Worm (Caenorhabditis elegans): Measurements from ENCODE around the gene gpd-1.
A peak's percentile ranks its signal among the peaks of the same experiment; 100 is the strongest.

Gene gpd-1

ce11 chrII:10389776-10390175, 4.2 kb upstream of the gpd-1 start:
- TF ChIP-seq nhr-25 (tag; optimal IDR thresholded peaks at IDR 0.05) (peak; percentile 68), sma-3 (GFP tag; optimal IDR thresholded peaks at IDR 0.05) (peak; percentile 11), nhr-11 (tag; optimal IDR thresholded peaks at IDR 0.05) (no peak), blmp-1 (tag; optimal IDR thresholded peaks at IDR 0.05; ENCODE audit: insufficient read depth) (no peak), F13H6.1 (tag; optimal IDR thresholded peaks at IDR 0.05) (peak; percentile 80), skn-1 (tag; optimal IDR thresholded peaks at IDR 0.05) (no peak), ztf-11 (tag; optimal IDR thresholded peaks at IDR 0.05) (no peak), dmd-4 (tag; optimal IDR thresholded peaks at IDR 0.05) (no peak), Y55F3AM.14 (GFP tag; optimal IDR thresholded peaks at IDR 0.05) (no peak), peb-1 (tag; optimal IDR thresholded peaks at IDR 0.05) (no peak), lin-11 (tag; optimal IDR thresholded peaks at IDR 0.05) (no peak), nhr-21 (tag; optimal IDR thresholded peaks at IDR 0.05) (peak; percentile 76), egl-27 (tag; optimal IDR thresholded peaks at IDR 0.05) (peak; percentile 8), ceh-82 (tag; optimal IDR thresholded peaks at IDR 0.05) (no peak), nhr-129 (tag; optimal IDR thresholded peaks at IDR 0.05) (peak; percentile 70), ama-1 (optimal IDR thresholded peaks at IDR 0.05) (no peak), snpc-4 (tag; optimal IDR thresholded peaks at IDR 0.05) (no peak), mdl-1 (tag; optimal IDR thresholded peaks at IDR 0.05) (peak in 1 of 2 experiments; percentile 64), unc-55 (GFP tag; optimal IDR thresholded peaks at IDR 0.05) (no peak), elt-1 (tag; optimal IDR thresholded peaks at IDR 0.05) (no peak), R02D3.7 (tag; optimal IDR thresholded peaks at IDR 0.05) (no peak), lin-39 (tag; optimal IDR thresholded peaks at IDR 0.05) (no peak), aly-2 (tag; optimal IDR thresholded peaks at IDR 0.05) (no peak), unc-62 (GFP tag; optimal IDR thresholded peaks at IDR 0.05) (no peak), zag-1 (tag; optimal IDR thresholded peaks at IDR 0.05) (no peak), nhr-77 (tag; optimal IDR thresholded peaks at IDR 0.05) (no peak), lsy-2 (tag; optimal IDR thresholded peaks at IDR 0.05) (no peak), ztf-1 (GFP tag; conservative IDR thresholded peaks at IDR 0.05) (no peak), nhr-23 (tag; optimal IDR thresholded peaks at IDR 0.05) (no peak), elt-3 (tag; optimal IDR thresholded peaks at IDR 0.05) (no peak), mab-5 (tag; optimal IDR thresholded peaks at IDR 0.05) (no peak), ztf-4 (tag; optimal IDR thresholded peaks at IDR 0.05) (no peak), sma-9 (GFP tag; optimal IDR thresholded peaks at IDR 0.05) (peak; percentile 82), sma-9 (tag; optimal IDR thresholded peaks at IDR 0.05) (no peak), alr-1 (tag; optimal IDR thresholded peaks at IDR 0.05) (no peak), ceh-16 (tag; optimal IDR thresholded peaks at IDR 0.05) (no peak), crh-2 (tag; optimal IDR thresholded peaks at IDR 0.05) (peak; percentile 65), C34F6.9 (tag; optimal IDR thresholded peaks at IDR 0.05) (no peak), gmeb-1 (tag; optimal IDR thresholded peaks at IDR 0.05) (peak; percentile 37), nhr-10 (tag; optimal IDR thresholded peaks at IDR 0.05) (no peak), mbf-1 (tag; optimal IDR thresholded peaks at IDR 0.05) (no peak), nhr-12 (tag; optimal IDR thresholded peaks at IDR 0.05) (no peak), nhr-6 (tag; optimal IDR thresholded peaks at IDR 0.05) (no peak), nhr-237 (tag; optimal IDR thresholded peaks at IDR 0.05) (no peak), sem-4 (tag; optimal IDR thresholded peaks at IDR 0.05) (no peak), unc-39 (tag; optimal IDR thresholded peaks at IDR 0.05) (no peak), lin-13 (GFP tag; optimal IDR thresholded peaks at IDR 0.05) (no peak), fos-1 (tag; optimal IDR thresholded peaks at IDR 0.05) (peak; percentile 84), ZK546.5 (tag; optimal IDR thresholded peaks at IDR 0.05) (no peak)

All from whole organism, L2 larva.